Worm (Caenorhabditis elegans) whole organism, L4 larva: ENCODE measurements around the gene wdr-48.

Source experiments
- F26F4.8 ChIP-seq: fragments of 200-800 bp; sonication (Bioruptor generic); conservative IDR thresholded peaks from 2 replicates; pipeline ENCODE4 v1.3.6; 2022; ENCODE audit warnings: missing genetic modification characterization, missing compliant biosample characterization
- sdz-12 ChIP-seq: fragments of 200-800 bp; sonication (Bioruptor generic); optimal IDR thresholded peaks from 2 replicates; lab custom pipeline; 2018; ENCODE audit warnings: mild to moderate bottlenecking, missing genetic modification characterization, missing compliant biosample characterization
- tag-97 ChIP-seq: fragments of 200-800 bp; sonication (Bioruptor generic); IDR thresholded peaks from 2 replicates; pipeline ENCODE4 v1.3.6; 2022; ENCODE audit warnings: missing genetic modification characterization, missing compliant biosample characterization
- ztf-11 ChIP-seq: fragments of 150-350 bp; optimal IDR thresholded peaks from 2 replicates; lab custom pipeline; 2014; ENCODE audit warnings: missing biosample characterization, missing genetic modification characterization

ce11 chrIII:4568030-4568429, 10.6 kb upstream of the wdr-48 start, which contains the start of gene mlcd-1:
- no peak for TF ChIP-seq sdz-12 (GFP tag; lab: Kevin White, UChicago)
- TF ChIP-seq F26F4.8 (GFP tag; lab: Robert Waterston, UW): no peak
- TF ChIP-seq tag-97 (GFP tag; lab: Robert Waterston, UW): no peak
- no peak for TF ChIP-seq ztf-11 (tag; lab: Kevin White, UChicago)
